Worm (Caenorhabditis elegans): ENCODE results near the gene F56A8.4.

Gene F56A8.4

ce11 chrIII:13268856-13269255 lies 5.8 kb downstream of the F56A8.4 start, which contains the start of gene cpf-2 (continued):
- TF ChIP-seq elt-2 (tag; optimal IDR thresholded peaks at IDR 0.05) (peak; percentile 42), ets-5 (GFP tag; IDR thresholded peaks at IDR 0.05) (no peak), pqm-1 (tag; optimal IDR thresholded peaks at IDR 0.05) (no peak), nhr-20 (tag; optimal IDR thresholded peaks at IDR 0.05) (peak; percentile 81), nhr-12 (tag; optimal IDR thresholded peaks at IDR 0.05) (no peak), efl-1 (optimal IDR thresholded peaks at IDR 0.05) (peak; percentile 77 to 80), efl-1 (GFP tag; optimal IDR thresholded peaks at IDR 0.05 in 1 of 2) (peak; percentile 73 to 97), snpc-4 (tag; optimal IDR thresholded peaks at IDR 0.05) (peak; percentile 78), hpl-2 (GFP tag; optimal IDR thresholded peaks at IDR 0.05) (peak; percentile 41), pag-3 (tag; optimal IDR thresholded peaks at IDR 0.05; ENCODE audit: borderline replicate concordance, insufficient read depth) (no peak), jun-1 (tag; optimal IDR thresholded peaks at IDR 0.05) (peak; percentile 59), ztf-4 (tag; optimal IDR thresholded peaks at IDR 0.05) (peak; percentile 54), zip-4 (GFP tag; optimal IDR thresholded peaks at IDR 0.05) (peak; percentile 30), lin-14 (GFP tag; optimal IDR thresholded peaks at IDR 0.05) (peak; percentile 74), nhr-71 (tag; optimal IDR thresholded peaks at IDR 0.05) (peak; percentile 91), lin-15B (tag; optimal IDR thresholded peaks at IDR 0.05) (peak; percentile 1), fkh-4 (tag; optimal IDR thresholded peaks at IDR 0.05; ENCODE audit: borderline replicate concordance) (no peak), zag-1 (tag; optimal IDR thresholded peaks at IDR 0.05) (no peak), ztf-11 (tag; optimal IDR thresholded peaks at IDR 0.05) (peak; percentile 27 to 75), fkh-10 (GFP tag; optimal IDR thresholded peaks at IDR 0.05) (peak; percentile 30), tlp-1 (tag; optimal IDR thresholded peaks at IDR 0.05) (no peak), grh-1 (GFP tag; IDR thresholded peaks at IDR 0.05) (peak; percentile 70), isw-1 (GFP tag; IDR thresholded peaks at IDR 0.05) (peak; percentile 65), vab-15 (tag; optimal IDR thresholded peaks at IDR 0.05) (peak; percentile 46), mdl-1 (tag; optimal IDR thresholded peaks at IDR 0.05) (peak in 1 of 2 experiments; percentile 58), sptf-1 (tag; optimal IDR thresholded peaks at IDR 0.05) (no peak), unc-62 (GFP tag; optimal IDR thresholded peaks at IDR 0.05) (no peak), skn-1 (tag; optimal IDR thresholded peaks at IDR 0.05) (peak; percentile 80), nhr-90 (tag; optimal IDR thresholded peaks at IDR 0.05; ENCODE audit: poor library complexity) (peak; percentile 84), nhr-11 (tag; optimal IDR thresholded peaks at IDR 0.05) (no peak), xbp-1 (tag; optimal IDR thresholded peaks at IDR 0.05) (peak; percentile 83), alr-1 (tag; optimal IDR thresholded peaks at IDR 0.05; ENCODE audit: borderline replicate concordance) (no peak), sup-37 (GFP tag; optimal IDR thresholded peaks at IDR 0.05) (no peak), ces-1 (GFP tag; optimal IDR thresholded peaks at IDR 0.05) (no peak)

DNA sequence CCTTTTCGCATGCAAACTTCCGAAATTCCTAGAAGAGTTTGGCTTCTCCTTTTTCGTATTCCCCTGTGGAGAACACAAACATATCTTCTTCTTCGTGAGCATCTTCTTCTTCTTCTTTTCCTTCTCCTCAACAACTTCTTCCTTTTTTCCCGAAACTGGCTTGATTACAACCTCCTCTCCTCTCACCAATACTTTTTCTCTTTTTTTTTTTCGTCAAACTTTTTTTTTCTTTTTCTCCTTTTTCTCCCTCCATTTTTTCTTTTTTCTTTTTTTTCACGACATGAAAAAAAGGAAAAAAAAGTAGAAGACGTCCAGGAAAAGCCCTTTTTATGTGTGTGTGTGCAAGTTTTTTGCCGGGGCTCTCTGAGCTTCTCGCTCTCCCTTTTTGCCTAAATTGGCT lies 7.8 kb downstream of the F56A8.4 start:
- TF ChIP-seq dsc-1 (tag; optimal IDR thresholded peaks at IDR 0.05) (no peak), unc-130 (tag; optimal IDR thresholded peaks at IDR 0.05) (no peak), mep-1 (tag; optimal IDR thresholded peaks at IDR 0.05) (peak; percentile 50), nhr-12 (tag; optimal IDR thresholded peaks at IDR 0.05) (no peak), mab-9 (GFP tag; IDR thresholded peaks at IDR 0.05) (0 out of 2 replicates have a peak, but pooled peaks have one; percentile 20), lsy-2 (tag; optimal IDR thresholded peaks at IDR 0.05) (peak; percentile 24 to 48), nhr-71 (tag; optimal IDR thresholded peaks at IDR 0.05) (peak; percentile 47), nhr-85 (tag) (no peak), irx-1 (tag; optimal IDR thresholded peaks at IDR 0.05) (peak; percentile 1), C34B4.2 (tag; optimal IDR thresholded peaks at IDR 0.05) (no peak), fkh-10 (GFP tag; optimal IDR thresholded peaks at IDR 0.05) (peak; percentile 43), nhr-47 (tag; optimal IDR thresholded peaks at IDR 0.05) (peak; percentile 42), snu-23 (GFP tag; optimal IDR thresholded peaks at IDR 0.05) (no peak), egl-13 (tag; optimal IDR thresholded peaks at IDR 0.05) (no peak), lin-14 (GFP tag; optimal IDR thresholded peaks at IDR 0.05) (peak; percentile 87), fkh-8 (tag; optimal IDR thresholded peaks at IDR 0.05) (peak; percentile 19), snpc-4 (tag; optimal IDR thresholded peaks at IDR 0.05) (no peak), ceh-82 (tag; optimal IDR thresholded peaks at IDR 0.05) (peak in 2 of 3 experiments; percentile 5 to 41)
